Worm (Caenorhabditis elegans): ENCODE data around the gene vap-1.

The vap-1 gene

ce11 chrX:17417505-17418004 lies 21.2 kb upstream of the vap-1 start:
- TF ChIP-seq mdl-1 (tag; optimal IDR thresholded peaks at IDR 0.05) = no peak
- no peak for TF ChIP-seq fkh-10 (GFP tag; optimal IDR thresholded peaks at IDR 0.05)
- TF ChIP-seq efl-1 (optimal IDR thresholded peaks at IDR 0.05) = no peak
- TF ChIP-seq efl-1 (GFP tag; optimal IDR thresholded peaks at IDR 0.05 in 1 of 2) = peak in 1 of 2 experiments; percentile 68
- TF ChIP-seq elt-3 (tag; optimal IDR thresholded peaks at IDR 0.05) = peak in 1 of 6 experiments; percentile 51
- TF ChIP-seq grh-1 (GFP tag; IDR thresholded peaks at IDR 0.05) = no peak
- no peak for TF ChIP-seq nhr-20 (tag; optimal IDR thresholded peaks at IDR 0.05)
- peak; percentile 14 for TF ChIP-seq nhr-71 (tag; optimal IDR thresholded peaks at IDR 0.05)
- no peak for TF ChIP-seq dsc-1 (tag; optimal IDR thresholded peaks at IDR 0.05)
- TF ChIP-seq zag-1 (tag; optimal IDR thresholded peaks at IDR 0.05) = no peak
- no peak for TF ChIP-seq skn-1 (tag; optimal IDR thresholded peaks at IDR 0.05)
- TF ChIP-seq nhr-47 (tag; optimal IDR thresholded peaks at IDR 0.05) = no peak
- TF ChIP-seq mab-9 (GFP tag; IDR thresholded peaks at IDR 0.05) = no peak
- no peak for TF ChIP-seq nhr-11 (tag; optimal IDR thresholded peaks at IDR 0.05)
- no peak for TF ChIP-seq nhr-84 (tag; optimal IDR thresholded peaks at IDR 0.05)
- TF ChIP-seq lin-15B (tag; optimal IDR thresholded peaks at IDR 0.05) = no peak
- TF ChIP-seq mef-2 (tag; optimal IDR thresholded peaks at IDR 0.05) = no peak
- no peak for TF ChIP-seq unc-62 (GFP tag; optimal IDR thresholded peaks at IDR 0.05)
- TF ChIP-seq lin-14 (GFP tag; optimal IDR thresholded peaks at IDR 0.05) = peak; percentile 8
- no peak for TF ChIP-seq ceh-90 (tag; optimal IDR thresholded peaks at IDR 0.05)
- peak; percentile 54 for TF ChIP-seq nhr-85 (tag)
- TF ChIP-seq ceh-63 (GFP tag; optimal IDR thresholded peaks at IDR 0.05) = no peak
- TF ChIP-seq sptf-1 (tag; optimal IDR thresholded peaks at IDR 0.05) = no peak

ce11 chrX:17413868-17414267 lies 17.5 kb upstream of the vap-1 start, which contains the start of gene crb-1:
crb-1 (minus strand) TSS chrX:17414014.
- TF ChIP-seq ces-1 (GFP tag; optimal IDR thresholded peaks at IDR 0.05) (no peak), ceh-8 (GFP tag; optimal IDR thresholded peaks at IDR 0.05) (no peak), nhr-237 (tag; optimal IDR thresholded peaks at IDR 0.05) (no peak), Y116A8C.19 (tag; optimal IDR thresholded peaks at IDR 0.05; ENCODE audit: borderline replicate concordance) (no peak), blmp-1 (tag; optimal IDR thresholded peaks at IDR 0.05) (no peak), dpl-1 (GFP tag; optimal IDR thresholded peaks at IDR 0.05) (no peak), nhr-90 (tag; optimal IDR thresholded peaks at IDR 0.05; ENCODE audit: poor library complexity) (no peak), nhr-28 (tag; optimal IDR thresholded peaks at IDR 0.05) (no peak), tbx-2 (tag; optimal IDR thresholded peaks at IDR 0.05) (no peak), fkh-4 (tag; optimal IDR thresholded peaks at IDR 0.05; ENCODE audit: borderline replicate concordance) (no peak)

- TF ChIP-seq efl-1 (optimal IDR thresholded peaks at IDR 0.05) (no peak), efl-1 (GFP tag; optimal IDR thresholded peaks at IDR 0.05 in 1 of 2) (peak in 1 of 2 experiments; percentile 91), fos-1 (tag; optimal IDR thresholded peaks at IDR 0.05) (no peak)
Observed at ce11 chrX:17412642-17413041, 16.3 kb upstream of the vap-1 start.

ce11 chrX:17408855-17409254 lies 12.5 kb upstream of the vap-1 start:
- TF ChIP-seq fkh-4 (tag; optimal IDR thresholded peaks at IDR 0.05; ENCODE audit: borderline replicate concordance) = no peak
- peak in 1 of 2 experiments; percentile 8 for TF ChIP-seq lin-35 (GFP tag; optimal IDR thresholded peaks at IDR 0.05)
- no peak for TF ChIP-seq nhr-19 (GFP tag; conservative IDR thresholded peaks at IDR 0.05)
- peak; percentile 55 for TF ChIP-seq F16B12.6 (tag; optimal IDR thresholded peaks at IDR 0.05)
- no peak for TF ChIP-seq efl-1 (optimal IDR thresholded peaks at IDR 0.05)
- peak in 1 of 2 experiments; percentile 87 for TF ChIP-seq efl-1 (GFP tag; optimal IDR thresholded peaks at IDR 0.05 in 1 of 2)
